Worm (Caenorhabditis elegans) whole organism, L1 larva: ENCODE measurements around the gene R151.8.

ENCODE experiments used
- C04F5.9 ChIP-seq: sonication (generic microtip); optimal IDR thresholded peaks from 2 replicates; lab custom pipeline; 2016; ENCODE audit warnings: missing genetic modification characterization, missing compliant biosample characterization
- C16A3.4 ChIP-seq: fragments of 150-350 bp; optimal IDR thresholded peaks from 2 replicates; lab custom pipeline; 2014; ENCODE audit warnings: missing biosample characterization, missing genetic modification characterization
- C34B4.2 ChIP-seq: sonication (generic microtip); optimal IDR thresholded peaks from 2 replicates; lab custom pipeline; 2017; ENCODE audit warnings: mild to moderate bottlenecking, missing genetic modification characterization, missing compliant biosample characterization
- F16B12.6 ChIP-seq: fragments of 150-350 bp; optimal IDR thresholded peaks from 2 replicates; lab custom pipeline; 2014; ENCODE audit warnings: missing biosample characterization, missing genetic modification characterization
- Y116A8C.19 ChIP-seq: sonication (generic microtip); optimal IDR thresholded peaks from 2 replicates; lab custom pipeline; 2016; ENCODE audit warnings: missing compliant biosample characterization, missing genetic modification characterization, borderline replicate concordance
- aha-1 ChIP-seq: fragments of 150-350 bp; optimal IDR thresholded peaks from 2 replicates; lab custom pipeline; 2014; ENCODE audit warnings: missing biosample characterization, missing genetic modification characterization
- alr-1 ChIP-seq: fragments of 200-800 bp; sonication (Bioruptor generic); optimal IDR thresholded peaks from 2 replicates; lab custom pipeline; 2018; ENCODE audit warnings: borderline replicate concordance, mild to moderate bottlenecking, missing genetic modification characterization, missing compliant biosample characterization
- ama-1 ChIP-seq: fragments of 150-350 bp; optimal IDR thresholded peaks from 2 replicates; lab custom pipeline; 2014
- ceh-63 ChIP-seq: fragments of 200-800 bp; sonication (Bioruptor generic); optimal IDR thresholded peaks from 2 replicates; lab custom pipeline; 2018; ENCODE audit warnings: mild to moderate bottlenecking, missing genetic modification characterization, missing compliant biosample characterization
- ces-1 ChIP-seq: fragments of 150-350 bp; optimal IDR thresholded peaks from 2 replicates; lab custom pipeline; 2014; ENCODE audit warnings: missing biosample characterization, missing genetic modification reagents, missing genetic modification characterization
- dpl-1 ChIP-seq, 3 experiments: fragments of 150-350 bp in 2 of 3; sonication (generic microtip) in 1 of 3; optimal IDR thresholded peaks; 2 replicates each; lab custom pipeline; 2014 to 2017; ENCODE audit warnings: missing biosample characterization in 3 of 3, missing genetic modification characterization in 3 of 3, missing genetic modification reagents in 3 of 3
- efl-3 ChIP-seq: fragments of 200-800 bp; sonication (Bioruptor generic); optimal IDR thresholded peaks from 2 replicates; lab custom pipeline; 2018; ENCODE audit warnings: mild to moderate bottlenecking, missing genetic modification characterization, missing compliant biosample characterization
- egl-13 ChIP-seq: sonication (generic microtip); optimal IDR thresholded peaks from 2 replicates; lab custom pipeline; 2016; ENCODE audit warnings: missing genotype, missing genetic modification reagents, missing genetic modification characterization, missing compliant biosample characterization
- egl-27 ChIP-seq, 2 experiments: fragments of 150-350 bp in 1 of 2; sonication (generic microtip); optimal IDR thresholded peaks; 3 replicates each; lab custom pipeline; 2017 to 2018; ENCODE audit warnings: missing biosample characterization in 2 of 2, missing genetic modification characterization in 2 of 2, missing genetic modification reagents in 2 of 2
- elt-3 ChIP-seq, 6 experiments: fragments of 150-350 bp in 1 of 6; sonication (generic microtip); optimal IDR thresholded peaks; 2 replicates each; lab custom pipeline; 2017 to 2018; ENCODE audit warnings: missing biosample characterization in 6 of 6, missing genetic modification characterization in 6 of 6, inconsistent platforms in 1 of 6
- ets-5 ChIP-seq: fragments of 200-800 bp; sonication (Bioruptor generic); IDR thresholded peaks from 2 replicates; pipeline ENCODE4 v1.3.6; 2022; ENCODE audit warnings: missing genetic modification characterization, missing compliant biosample characterization
- fkh-4 ChIP-seq: sonication (generic microtip); optimal IDR thresholded peaks from 2 replicates; lab custom pipeline; 2016; ENCODE audit warnings: missing compliant biosample characterization, missing genetic modification characterization, borderline replicate concordance
- fkh-8 ChIP-seq: sonication (generic microtip); optimal IDR thresholded peaks from 2 replicates; lab custom pipeline; 2016; ENCODE audit warnings: mild to moderate bottlenecking, missing genetic modification characterization, missing compliant biosample characterization
- fos-1 ChIP-seq: fragments of 150-350 bp; optimal IDR thresholded peaks from 2 replicates; lab custom pipeline; 2014; ENCODE audit warnings: missing biosample characterization, missing genetic modification characterization
- grh-1 ChIP-seq: fragments of 200-800 bp; sonication (Bioruptor generic); IDR thresholded peaks from 2 replicates; pipeline ENCODE4 v1.3.6; 2022; ENCODE audit warnings: missing genetic modification reagents, missing genetic modification characterization, missing compliant biosample characterization
- hlh-4 ChIP-seq: sonication (generic microtip); optimal IDR thresholded peaks from 2 replicates; lab custom pipeline; 2016; ENCODE audit warnings: mild to moderate bottlenecking, missing genetic modification characterization, missing compliant biosample characterization
- irx-1 ChIP-seq: sonication (generic microtip); optimal IDR thresholded peaks from 2 replicates; lab custom pipeline; 2016; ENCODE audit warnings: missing genetic modification characterization, missing compliant biosample characterization
- isw-1 ChIP-seq: fragments of 200-800 bp; sonication (Bioruptor generic); IDR thresholded peaks from 2 replicates; pipeline ENCODE4 v1.3.6; 2022; ENCODE audit warnings: missing genetic modification characterization, missing compliant biosample characterization
- jun-1 ChIP-seq: fragments of 150-350 bp; optimal IDR thresholded peaks from 2 replicates; lab custom pipeline; 2014; ENCODE audit warnings: missing biosample characterization, missing genetic modification reagents, missing genetic modification characterization
- lin-13 ChIP-seq: fragments of 150-350 bp; optimal IDR thresholded peaks from 2 replicates; lab custom pipeline; 2014; ENCODE audit warnings: missing biosample characterization, missing genetic modification reagents, missing genetic modification characterization
- lin-14 ChIP-seq: fragments of 200-800 bp; sonication (Bioruptor generic); optimal IDR thresholded peaks from 2 replicates; lab custom pipeline; 2018; ENCODE audit warnings: mild to moderate bottlenecking, missing genetic modification characterization, moderate library complexity, missing compliant biosample characterization
- lsy-2 ChIP-seq, 2 experiments: fragments of 150-350 bp; optimal IDR thresholded peaks; 2 replicates each; lab custom pipeline; 2014; ENCODE audit warnings: missing biosample characterization in 2 of 2, missing genetic modification characterization in 2 of 2
- mab-9 ChIP-seq: fragments of 200-800 bp; sonication (Bioruptor generic); IDR thresholded peaks from 2 replicates; pipeline ENCODE4 v1.3.6; 2022; ENCODE audit warnings: missing genetic modification reagents, missing genetic modification characterization, missing compliant biosample characterization
- mdl-1 ChIP-seq, 2 experiments: fragments of 150-350 bp; optimal IDR thresholded peaks; 2 replicates each; lab custom pipeline; 2014 to 2017; ENCODE audit warnings: missing biosample characterization in 2 of 2, missing genetic modification characterization in 2 of 2, inconsistent platforms in 1 of 2
- mef-2 ChIP-seq: fragments of 150-350 bp; optimal IDR thresholded peaks from 2 replicates; lab custom pipeline; 2014; ENCODE audit warnings: missing biosample characterization, missing genetic modification characterization
- nhr-11 ChIP-seq: fragments of 150-350 bp; optimal IDR thresholded peaks from 2 replicates; lab custom pipeline; 2014; ENCODE audit warnings: missing biosample characterization, missing genetic modification characterization
- nhr-12 ChIP-seq: sonication (generic microtip); optimal IDR thresholded peaks from 2 replicates; lab custom pipeline; 2017; ENCODE audit warnings: missing biosample characterization, missing genetic modification characterization
- nhr-19 ChIP-seq: fragments of 200-800 bp; sonication (Bioruptor generic); conservative IDR thresholded peaks from 2 replicates; pipeline ENCODE4 v1.3.6; 2022; ENCODE audit warnings: missing genetic modification characterization, missing compliant biosample characterization
- nhr-20 ChIP-seq: sonication (generic microtip); optimal IDR thresholded peaks from 2 replicates; lab custom pipeline; 2016; ENCODE audit warnings: mild to moderate bottlenecking, missing genetic modification characterization, missing compliant biosample characterization
- nhr-237 ChIP-seq: fragments of 150-350 bp; optimal IDR thresholded peaks from 2 replicates; lab custom pipeline; 2014; ENCODE audit warnings: missing biosample characterization, missing genetic modification characterization
- nhr-28 ChIP-seq: fragments of 150-350 bp; optimal IDR thresholded peaks from 2 replicates; lab custom pipeline; 2014; ENCODE audit warnings: missing biosample characterization, missing genetic modification characterization
- nhr-71 ChIP-seq: sonication (generic microtip); optimal IDR thresholded peaks from 2 replicates; lab custom pipeline; 2016; ENCODE audit warnings: mild to moderate bottlenecking, missing genetic modification characterization, moderate library complexity, missing compliant biosample characterization
- nhr-77 ChIP-seq: fragments of 150-350 bp; optimal IDR thresholded peaks from 2 replicates; lab custom pipeline; 2014; ENCODE audit warnings: missing biosample characterization, missing genetic modification characterization
- nhr-84 ChIP-seq: sonication (generic microtip); optimal IDR thresholded peaks from 2 replicates; lab custom pipeline; 2017; ENCODE audit warnings: missing biosample characterization, missing genetic modification characterization
- nhr-85 ChIP-seq: sonication (generic microtip); peaks from one replicate; lab custom pipeline; 2016; ENCODE audit warnings: missing genetic modification characterization, inconsistent platforms, missing compliant biosample characterization
- pag-3 ChIP-seq: sonication (generic microtip); optimal IDR thresholded peaks from 2 replicates; lab custom pipeline; 2017; ENCODE audit warnings: missing genetic modification characterization, mild to moderate bottlenecking, missing compliant biosample characterization, antibody characterized with exemption, borderline replicate concordance; ENCODE audit not compliant: insufficient read depth
- pax-3 ChIP-seq: fragments of 200-800 bp; sonication (Bioruptor generic); optimal IDR thresholded peaks from 2 replicates; lab custom pipeline; 2018; ENCODE audit warnings: mild to moderate bottlenecking, missing genetic modification characterization, moderate library complexity, missing compliant biosample characterization
- pqm-1 ChIP-seq: sonication (generic microtip); optimal IDR thresholded peaks from 3 replicates; lab custom pipeline; 2017; ENCODE audit warnings: missing biosample characterization, missing genetic modification characterization
- rnt-1 ChIP-seq: sonication (generic microtip); optimal IDR thresholded peaks from 2 replicates; lab custom pipeline; 2016; ENCODE audit warnings: mild to moderate bottlenecking, missing genetic modification characterization, moderate library complexity, missing compliant biosample characterization
- skn-1 ChIP-seq: fragments of 150-350 bp; optimal IDR thresholded peaks from 2 replicates; lab custom pipeline; 2014; ENCODE audit warnings: missing biosample characterization, missing genetic modification characterization
- snpc-4 ChIP-seq: fragments of 150-350 bp; optimal IDR thresholded peaks from 2 replicates; lab custom pipeline; 2014; ENCODE audit warnings: missing biosample characterization, missing genetic modification characterization
- snu-23 ChIP-seq: sonication (generic microtip); optimal IDR thresholded peaks from 2 replicates; lab custom pipeline; 2016; ENCODE audit warnings: missing genetic modification characterization, missing compliant biosample characterization
- sptf-1 ChIP-seq: fragments of 150-350 bp; optimal IDR thresholded peaks from 2 replicates; lab custom pipeline; 2014; ENCODE audit warnings: missing biosample characterization, missing genetic modification characterization
- tlp-1 ChIP-seq: fragments of 150-350 bp; optimal IDR thresholded peaks from 2 replicates; lab custom pipeline; 2014; ENCODE audit warnings: missing biosample characterization, missing genetic modification characterization
- unc-62 ChIP-seq: fragments of 150-350 bp; optimal IDR thresholded peaks from 2 replicates; lab custom pipeline; 2014; ENCODE audit warnings: missing biosample characterization, missing genetic modification reagents, missing genetic modification characterization
- unc-98 ChIP-seq: fragments of 200-800 bp; sonication (Bioruptor generic); IDR thresholded peaks from 2 replicates; pipeline ENCODE4 v1.3.6; 2022; ENCODE audit warnings: missing genetic modification characterization, missing compliant biosample characterization
- zag-1 ChIP-seq: fragments of 150-350 bp; optimal IDR thresholded peaks from 2 replicates; lab custom pipeline; 2014; ENCODE audit warnings: missing biosample characterization, missing genetic modification characterization
- zip-4 ChIP-seq: fragments of 200-800 bp; sonication (Bioruptor generic); optimal IDR thresholded peaks from 2 replicates; lab custom pipeline; 2018; ENCODE audit warnings: mild to moderate bottlenecking, missing genetic modification characterization, moderate library complexity, missing compliant biosample characterization
- ztf-11 ChIP-seq, 2 experiments: sonication (generic microtip); optimal IDR thresholded peaks; 2 replicates each; lab custom pipeline; 2016 to 2017; ENCODE audit warnings: missing genetic modification characterization in 2 of 2, missing biosample characterization in 1 of 2, missing compliant biosample characterization in 1 of 2

The R151.8 gene

DNA sequence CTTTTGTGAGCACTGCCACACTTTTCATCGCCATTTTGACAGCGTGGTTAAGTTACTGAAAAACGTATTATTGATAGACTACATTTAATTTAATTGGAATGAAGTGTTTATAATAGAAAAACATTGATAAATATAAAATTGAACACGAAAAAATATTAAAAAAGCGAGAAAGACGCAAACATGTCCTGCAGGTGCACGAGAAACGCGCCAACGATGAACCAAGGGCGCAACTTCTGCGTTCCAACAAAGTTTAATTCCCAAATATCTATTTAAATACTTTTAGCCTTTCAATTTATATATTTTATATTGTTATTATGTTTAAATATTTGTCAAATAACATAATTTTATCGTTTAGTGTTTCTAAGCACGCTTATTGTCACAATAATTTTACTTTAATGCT, 4.6 kb upstream of the R151.8 start, which contains the start of gene ndus-8:
Gene ndus-8 (minus strand): TSS at position 55 of the 400 bp plus-strand sequence.
- peak; percentile 68 for TF ChIP-seq nhr-85
- TF ChIP-seq lin-13 (GFP tag; lab: Kevin White, UChicago), result peak; percentile 41
- TF ChIP-seq fkh-8 (tag; lab: Kevin White, UChicago), result peak; percentile 18
- TF ChIP-seq fkh-4 (tag; lab: Kevin White, UChicago), result no peak
- TF ChIP-seq C16A3.4 (tag; lab: Kevin White, UChicago), result peak; percentile 79
- no peak for TF ChIP-seq aha-1 (tag; lab: Kevin White, UChicago)
- TF ChIP-seq hlh-4 (tag; lab: Kevin White, UChicago), result no peak
- TF ChIP-seq Y116A8C.19 (tag; lab: Kevin White, UChicago), result no peak
- TF ChIP-seq nhr-12 (tag; lab: Kevin White, UChicago), result no peak
- TF ChIP-seq pag-3 (tag; lab: Kevin White, UChicago), result no peak
- TF ChIP-seq elt-3 (tag; optimal IDR thresholded peaks at IDR 0.05; lab: Kevin White, UChicago), result peak in 1 of 6 experiments; percentile 53
- TF ChIP-seq C34B4.2, result no peak
- TF ChIP-seq ets-5 (GFP tag; lab: Robert Waterston, UW), result no peak
- no peak for TF ChIP-seq nhr-84 (tag; lab: Kevin White, UChicago)
- TF ChIP-seq egl-13 (tag; lab: Kevin White, UChicago), result peak; percentile 18
- no peak for TF ChIP-seq egl-27 (tag; optimal IDR thresholded peaks at IDR 0.05; lab: Kevin White, UChicago)
- TF ChIP-seq pax-3, result no peak
- peak; percentile 82 for TF ChIP-seq nhr-71
- peak; percentile 85 for TF ChIP-seq snu-23 (GFP tag; lab: Kevin White, UChicago)
- peak; percentile 39 for TF ChIP-seq C04F5.9 (tag; lab: Kevin White, UChicago)
- TF ChIP-seq nhr-77 (tag; lab: Kevin White, UChicago), result no peak
- TF ChIP-seq nhr-19, result peak; percentile 84
- no peak for TF ChIP-seq alr-1 (tag; lab: Kevin White, UChicago)
- TF ChIP-seq mab-9 (GFP tag; lab: Robert Waterston, UW), result no peak
- peak; percentile 59 for TF ChIP-seq F16B12.6 (tag; lab: Kevin White, UChicago)
- peak; percentile 34 for TF ChIP-seq irx-1 (tag; lab: Kevin White, UChicago)
- peak; percentile 37 for TF ChIP-seq isw-1 (GFP tag; lab: Robert Waterston, UW)
- no peak for TF ChIP-seq mef-2 (tag; lab: Kevin White, UChicago)
- peak; percentile 17 for TF ChIP-seq jun-1 (tag; lab: Kevin White, UChicago)
- TF ChIP-seq snpc-4 (tag; lab: Kevin White, UChicago), result peak; percentile 52
- peak; percentile 81 for TF ChIP-seq nhr-20 (tag; lab: Kevin White, UChicago)
- peak; percentile 60 to 79 (median 79) for TF ChIP-seq dpl-1 (GFP tag; optimal IDR thresholded peaks at IDR 0.05; lab: Kevin White, UChicago)
- TF ChIP-seq zip-4, result peak; percentile 35
- TF ChIP-seq lsy-2 (tag; optimal IDR thresholded peaks at IDR 0.05; lab: Kevin White, UChicago), result peak; percentile 87 to 90
- no peak for TF ChIP-seq lin-14 (GFP tag; lab: Kevin White, UChicago)
- no peak for TF ChIP-seq tlp-1
- TF ChIP-seq zag-1 (tag; lab: Kevin White, UChicago), result no peak
- no peak for TF ChIP-seq unc-98 (GFP tag; lab: Robert Waterston, UW)
- no peak for TF ChIP-seq sptf-1 (tag; lab: Kevin White, UChicago)
- no peak for TF ChIP-seq nhr-28 (tag; lab: Kevin White, UChicago)
- no peak for TF ChIP-seq ceh-63
- TF ChIP-seq pqm-1 (tag; lab: Kevin White, UChicago), result no peak
- no peak for TF ChIP-seq efl-3 (GFP tag; lab: Kevin White, UChicago)
- peak; percentile 57 for TF ChIP-seq skn-1 (tag; lab: Kevin White, UChicago)
- TF ChIP-seq unc-62 (GFP tag; lab: Kevin White, UChicago), result no peak
- peak in 1 of 2 experiments; percentile 57 for TF ChIP-seq mdl-1 (tag; optimal IDR thresholded peaks at IDR 0.05; lab: Kevin White, UChicago)
- no peak for TF ChIP-seq nhr-11 (tag; lab: Kevin White, UChicago)
- peak in 1 of 2 experiments; percentile 39 for TF ChIP-seq ztf-11 (tag; optimal IDR thresholded peaks at IDR 0.05; lab: Kevin White, UChicago)
- TF ChIP-seq fos-1 (tag; lab: Kevin White, UChicago), result no peak
- no peak for TF ChIP-seq grh-1 (GFP tag; lab: Robert Waterston, UW)
- TF ChIP-seq rnt-1, result peak; percentile 77
- no peak for TF ChIP-seq nhr-237
- TF ChIP-seq ama-1, result no peak
- no peak for TF ChIP-seq ces-1 (GFP tag; lab: Kevin White, UChicago)
